Worm (Caenorhabditis elegans): ENCODE results near the gene F47B10.6.

DNA sequence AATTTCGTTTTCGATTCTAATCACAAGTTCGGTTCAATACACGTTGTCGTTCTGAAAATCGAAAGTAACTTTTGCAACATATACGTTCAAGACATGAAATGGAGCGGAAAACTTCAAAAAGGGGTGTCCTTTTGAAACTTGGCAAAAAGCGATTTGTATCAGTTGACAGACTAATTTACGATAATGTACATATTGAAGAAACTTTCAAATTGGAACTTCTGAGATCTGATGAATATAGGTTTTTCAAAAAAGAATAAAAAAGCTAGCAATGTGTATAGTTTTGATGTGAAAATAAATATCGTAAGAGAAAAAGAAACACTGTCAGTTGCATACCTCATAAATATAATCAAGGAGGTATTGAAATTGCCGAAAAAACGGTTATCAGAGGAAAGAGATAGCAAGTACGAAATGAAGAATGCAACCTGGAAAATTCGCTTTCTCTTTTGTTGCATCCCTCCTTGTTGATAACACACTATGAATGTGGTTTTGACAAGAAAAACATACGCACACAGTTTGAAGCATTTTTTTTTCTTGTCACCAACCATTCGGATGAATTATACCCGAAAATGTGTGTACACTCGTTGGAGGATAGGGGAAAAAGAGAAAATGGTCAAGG lies 40.8 kb downstream of the F47B10.6 start, which contains the start of gene dgn-1:
- no peak for TF ChIP-seq ztf-11 (tag; optimal IDR thresholded peaks at IDR 0.05)
- TF ChIP-seq unc-62 (GFP tag; optimal IDR thresholded peaks at IDR 0.05) = no peak
- no peak for TF ChIP-seq fos-1 (tag; optimal IDR thresholded peaks at IDR 0.05)
- no peak for TF ChIP-seq egl-27 (tag; optimal IDR thresholded peaks at IDR 0.05)
- no peak for TF ChIP-seq ama-1 (optimal IDR thresholded peaks at IDR 0.05)
- no peak for TF ChIP-seq nhr-28 (tag; optimal IDR thresholded peaks at IDR 0.05)
- no peak for TF ChIP-seq elt-3 (tag; optimal IDR thresholded peaks at IDR 0.05)
- TF ChIP-seq nhr-12 (tag; optimal IDR thresholded peaks at IDR 0.05) = no peak

Measured in whole organism, L3 larva.